Fruit fly (Drosophila melanogaster): ENCODE results near the gene beat-IIIa.

DNA sequence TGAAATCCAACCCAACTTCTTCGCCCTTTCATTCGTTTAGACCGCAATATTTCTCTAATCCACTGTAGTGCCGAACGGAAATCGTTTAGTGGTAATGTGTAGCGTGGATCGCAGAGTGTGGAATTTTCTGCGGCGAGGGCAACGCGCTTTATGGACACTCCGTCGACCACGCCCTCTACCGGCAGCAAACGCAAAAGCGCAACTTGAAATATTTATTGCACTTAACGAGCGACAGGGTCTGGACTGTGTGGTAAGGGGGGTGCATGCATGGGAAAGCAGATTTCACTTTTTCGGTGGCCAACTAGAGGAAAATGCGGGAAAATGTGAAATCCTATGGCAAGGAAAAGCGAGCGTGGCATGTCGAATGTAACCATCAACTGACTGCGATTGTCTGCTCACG is 64.4 kb downstream of the beat-IIIa start:
- TF ChIP-seq Doc2 (GFP tag; IDR thresholded peaks at IDR 0.05) (no peak), CG17829 (tag; optimal IDR thresholded peaks at IDR 0.05) (no peak), CG12299 (tag; optimal IDR thresholded peaks at IDR 0.05) (no peak), Hr78 (GFP tag; optimal IDR thresholded peaks at IDR 0.05) (no peak), slp2 (GFP tag; optimal IDR thresholded peaks at IDR 0.05) (no peak), CG6813 (GFP tag; optimal IDR thresholded peaks at IDR 0.05) (no peak), CG17361 (GFP tag; IDR thresholded peaks at IDR 0.05) (no peak)
